Worm (Caenorhabditis elegans) whole organism, early embryonic: ENCODE measurements around the gene nhr-99.

Experiments
- B0310.2 ChIP-seq: sonication (generic microtip); optimal IDR thresholded peaks from 2 replicates; lab custom pipeline; 2016; ENCODE audit warnings: mild to moderate bottlenecking, missing genetic modification characterization, missing compliant biosample characterization
- F13C5.2 ChIP-seq: sonication (generic microtip); optimal IDR thresholded peaks from 2 replicates; lab custom pipeline; 2017; ENCODE audit warnings: mild to moderate bottlenecking, missing genetic modification characterization, inconsistent platforms, missing compliant biosample characterization
- aly-1 ChIP-seq: sonication (generic microtip); optimal IDR thresholded peaks from 2 replicates; lab custom pipeline; 2016; ENCODE audit warnings: missing genetic modification characterization, missing compliant biosample characterization
- ama-1 ChIP-seq: fragments of 150-350 bp; optimal IDR thresholded peaks from 2 replicates; lab custom pipeline; 2014
- ceh-13 ChIP-seq: fragments of 200-800 bp; sonication (Bioruptor generic); optimal IDR thresholded peaks from 2 replicates; lab custom pipeline; 2018; ENCODE audit warnings: mild to moderate bottlenecking, missing genetic modification characterization, missing compliant biosample characterization
- ceh-36 ChIP-seq: sonication (generic microtip); optimal IDR thresholded peaks from 2 replicates; lab custom pipeline; 2016; ENCODE audit warnings: missing genetic modification characterization, inconsistent platforms, missing compliant biosample characterization
- ets-7 ChIP-seq: sonication (generic microtip); optimal IDR thresholded peaks from 2 replicates; lab custom pipeline; 2016; ENCODE audit warnings: missing genotype, missing genetic modification characterization, missing compliant biosample characterization
- flt-1 ChIP-seq: fragments of 200-800 bp; sonication (Bioruptor generic); IDR thresholded peaks from 2 replicates; pipeline ENCODE4 v1.3.6; 2022; ENCODE audit warnings: missing genetic modification characterization, missing compliant biosample characterization
- hmbx-1 ChIP-seq: sonication (generic microtip); optimal IDR thresholded peaks from 2 replicates; lab custom pipeline; 2016; ENCODE audit warnings: mild to moderate bottlenecking, missing genetic modification characterization, missing compliant biosample characterization
- hmg-4 ChIP-seq: fragments of 200-800 bp; sonication (Bioruptor generic); optimal IDR thresholded peaks from 2 replicates; lab custom pipeline; 2018; ENCODE audit warnings: mild to moderate bottlenecking, missing genetic modification characterization, missing compliant biosample characterization
- hnd-1 ChIP-seq: sonication (generic microtip); optimal IDR thresholded peaks from 2 replicates; lab custom pipeline; 2016; ENCODE audit warnings: missing genetic modification characterization, missing compliant biosample characterization
- pes-1 ChIP-seq: fragments of 200-800 bp; sonication (Bioruptor generic); IDR thresholded peaks from 2 replicates; pipeline ENCODE4 v1.3.6; 2022; ENCODE audit warnings: missing genetic modification reagents, missing genetic modification characterization, missing compliant biosample characterization
- scrt-1 ChIP-seq: fragments of 200-800 bp; sonication (Bioruptor generic); IDR thresholded peaks from 2 replicates; pipeline ENCODE4 v1.3.6; 2022; ENCODE audit warnings: missing genetic modification characterization, missing compliant biosample characterization
- sea-1 ChIP-seq: fragments of 200-800 bp; sonication (Bioruptor generic); conservative IDR thresholded peaks from 2 replicates; pipeline ENCODE4 v1.3.6; 2022; ENCODE audit warnings: missing genetic modification characterization, missing compliant biosample characterization
- tbx-11 ChIP-seq: fragments of 200-800 bp; sonication (Bioruptor generic); IDR thresholded peaks from 2 replicates; pipeline ENCODE4 v1.3.6; 2022; ENCODE audit warnings: missing genetic modification characterization, missing compliant biosample characterization
- tbx-37 ChIP-seq: fragments of 200-800 bp; sonication (Bioruptor generic); conservative IDR thresholded peaks from 2 replicates; pipeline ENCODE4 v1.3.6; 2022; ENCODE audit warnings: missing genetic modification reagents, missing genetic modification characterization, missing compliant biosample characterization
- tra-4 ChIP-seq: sonication (generic microtip); optimal IDR thresholded peaks from 2 replicates; lab custom pipeline; 2017; ENCODE audit warnings: missing genetic modification characterization, missing compliant biosample characterization

Gene nhr-99

ce11 chrV:505191-505590 is 30.6 kb downstream of the nhr-99 start, which contains the start of gene srlf-19:
Gene srlf-19, plus strand, starts transcription at chrV:505491.
- TF ChIP-seq ets-7 (tag; lab: Kevin White, UChicago), result no peak
- TF ChIP-seq tbx-37 (GFP tag; lab: Robert Waterston, UW), result no peak
- TF ChIP-seq hmg-4, result no peak
- no peak for TF ChIP-seq scrt-1 (GFP tag; lab: Robert Waterston, UW)
- no peak for TF ChIP-seq pes-1 (GFP tag; lab: Robert Waterston, UW)
- TF ChIP-seq ceh-36, result no peak
- TF ChIP-seq F13C5.2, result no peak
- TF ChIP-seq aly-1, result no peak
- TF ChIP-seq tra-4 (tag; lab: Kevin White, UChicago), result no peak
- no peak for TF ChIP-seq ceh-13 (GFP tag; lab: Kevin White, UChicago)
- TF ChIP-seq hmbx-1, result no peak
- TF ChIP-seq sea-1 (GFP tag; lab: Robert Waterston, UW), result no peak
- no peak for TF ChIP-seq tbx-11
- no peak for TF ChIP-seq flt-1 (GFP tag; lab: Robert Waterston, UW)
- TF ChIP-seq hnd-1 (tag; lab: Kevin White, UChicago), result no peak

ce11 chrV:512420-512819 is 37.8 kb downstream of the nhr-99 start, which contains the start of gene srh-37:
Gene srh-37, minus strand, starts transcription at chrV:512520.
- TF ChIP-seq ama-1 (lab: Kevin White, UChicago) (no peak), pes-1 (GFP tag; lab: Robert Waterston, UW) (no peak), tbx-11 (no peak), hnd-1 (tag; lab: Kevin White, UChicago) (no peak), scrt-1 (GFP tag; lab: Robert Waterston, UW) (no peak), hmg-4 (no peak), ceh-36 (no peak), sea-1 (GFP tag; lab: Robert Waterston, UW) (no peak), F13C5.2 (no peak), tra-4 (tag; lab: Kevin White, UChicago) (no peak), ets-7 (tag; lab: Kevin White, UChicago) (no peak), B0310.2 (no peak)

- TF ChIP-seq scrt-1 (GFP tag; lab: Robert Waterston, UW), result no peak
- no peak for TF ChIP-seq tbx-11
- TF ChIP-seq ceh-13 (GFP tag; lab: Kevin White, UChicago), result no peak
- no peak for TF ChIP-seq pes-1 (GFP tag; lab: Robert Waterston, UW)
- TF ChIP-seq B0310.2, result no peak
- no peak for TF ChIP-seq flt-1 (GFP tag; lab: Robert Waterston, UW)
- TF ChIP-seq hnd-1 (tag; lab: Kevin White, UChicago), result no peak
- no peak for TF ChIP-seq tra-4 (tag; lab: Kevin White, UChicago)
- no peak for TF ChIP-seq tbx-37 (GFP tag; lab: Robert Waterston, UW)
- no peak for TF ChIP-seq ama-1 (lab: Kevin White, UChicago)
- no peak for TF ChIP-seq hmbx-1
- TF ChIP-seq ceh-36, result no peak
- TF ChIP-seq aly-1, result no peak
- no peak for TF ChIP-seq hmg-4
- no peak for TF ChIP-seq ets-7 (tag; lab: Kevin White, UChicago)
- TF ChIP-seq F13C5.2, result no peak
- TF ChIP-seq sea-1 (GFP tag; lab: Robert Waterston, UW), result no peak
These were observed 44.9 kb downstream of the nhr-99 start, which contains the start of gene nhr-210 for ce11 chrV:519445-519844. Gene nhr-210, minus strand, starts transcription at chrV:519545.

ce11 chrV:521517-521916 is 46.9 kb downstream of the nhr-99 start, which contains the start of gene srw-107:
Gene srw-107, minus strand, starts transcription at chrV:521617.
- TF ChIP-seq tbx-11 (no peak), tra-4 (tag; lab: Kevin White, UChicago) (no peak), tbx-37 (GFP tag; lab: Robert Waterston, UW) (no peak), ama-1 (lab: Kevin White, UChicago) (no peak), scrt-1 (GFP tag; lab: Robert Waterston, UW) (no peak), ets-7 (tag; lab: Kevin White, UChicago) (no peak), flt-1 (GFP tag; lab: Robert Waterston, UW) (no peak), ceh-13 (GFP tag; lab: Kevin White, UChicago) (no peak), sea-1 (GFP tag; lab: Robert Waterston, UW) (no peak), hmg-4 (no peak), hmbx-1 (no peak), F13C5.2 (no peak)

ce11 chrV:524058-524457 is 49.5 kb downstream of the nhr-99 start, which contains the start of gene lipl-3:
Gene lipl-3, minus strand, starts transcription at chrV:524218.
- TF ChIP-seq pes-1 (GFP tag; lab: Robert Waterston, UW) (no peak), ets-7 (tag; lab: Kevin White, UChicago) (no peak), hmg-4 (no peak), B0310.2 (no peak), ceh-36 (no peak), flt-1 (GFP tag; lab: Robert Waterston, UW) (no peak), sea-1 (GFP tag; lab: Robert Waterston, UW) (no peak), tbx-11 (no peak), aly-1 (no peak), hnd-1 (tag; lab: Kevin White, UChicago) (no peak), ceh-13 (GFP tag; lab: Kevin White, UChicago) (no peak), tra-4 (tag; lab: Kevin White, UChicago) (no peak), tbx-37 (GFP tag; lab: Robert Waterston, UW) (no peak), F13C5.2 (no peak), hmbx-1 (no peak), ama-1 (lab: Kevin White, UChicago) (no peak), scrt-1 (GFP tag; lab: Robert Waterston, UW) (no peak)

ce11 chrV:525040-525439 is 50.5 kb downstream of the nhr-99 start, which contains the start of gene R11G11.16:
Gene R11G11.16, minus strand, starts transcription at chrV:525140.
- TF ChIP-seq tra-4 (tag; lab: Kevin White, UChicago) (no peak), B0310.2 (no peak), ceh-13 (GFP tag; lab: Kevin White, UChicago) (no peak), F13C5.2 (no peak), ama-1 (lab: Kevin White, UChicago) (no peak), hmg-4 (no peak), tbx-37 (GFP tag; lab: Robert Waterston, UW) (no peak), hnd-1 (tag; lab: Kevin White, UChicago) (no peak), sea-1 (GFP tag; lab: Robert Waterston, UW) (no peak), hmbx-1 (no peak), ets-7 (tag; lab: Kevin White, UChicago) (no peak), flt-1 (GFP tag; lab: Robert Waterston, UW) (no peak), pes-1 (GFP tag; lab: Robert Waterston, UW) (no peak), aly-1 (no peak), tbx-11 (no peak)
